Worm (Caenorhabditis elegans): Measurements from ENCODE around the gene Y34B4A.10.

DNA sequence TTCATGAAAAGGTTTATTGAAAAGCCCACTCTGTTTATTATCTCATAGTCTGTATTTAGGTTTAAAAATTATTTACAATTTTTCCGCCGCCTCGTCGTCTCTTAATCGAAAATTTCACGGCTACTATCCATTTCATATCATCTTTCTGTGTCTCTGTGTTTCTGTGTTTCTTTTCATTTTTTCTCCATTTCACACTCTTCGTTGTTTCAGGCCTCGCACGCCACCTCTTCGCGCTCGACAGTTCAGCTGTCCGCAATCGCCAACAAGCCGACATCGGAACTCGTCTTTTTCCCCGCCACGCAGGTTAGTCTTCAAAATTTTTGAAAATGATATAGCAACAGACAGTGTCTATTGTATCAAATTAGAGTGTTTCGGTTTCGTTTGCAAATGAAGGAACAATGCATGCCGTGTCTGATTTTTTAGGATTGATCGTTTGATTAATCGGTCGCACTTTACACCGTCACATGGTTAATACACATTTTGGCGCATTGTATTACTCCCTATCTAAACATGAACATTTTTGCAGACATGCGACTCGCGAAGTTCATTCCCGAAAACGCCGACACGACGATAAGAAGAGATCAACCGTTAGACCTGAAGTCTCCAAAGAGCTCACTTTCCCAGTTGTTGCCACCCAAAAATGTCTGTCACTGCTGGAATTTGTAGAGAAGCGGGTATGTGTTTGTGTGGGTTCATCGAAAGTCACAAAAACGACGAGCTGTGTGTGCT, 38.6 kb upstream of the Y34B4A.10 start:
- TF ChIP-seq ama-1 (optimal IDR thresholded peaks at IDR 0.05) (no peak), tra-4 (tag; optimal IDR thresholded peaks at IDR 0.05) (no peak), flt-1 (GFP tag; IDR thresholded peaks at IDR 0.05) (no peak), ets-7 (tag; optimal IDR thresholded peaks at IDR 0.05) (no peak), sea-1 (GFP tag; conservative IDR thresholded peaks at IDR 0.05) (no peak), tbx-37 (GFP tag; conservative IDR thresholded peaks at IDR 0.05) (no peak), scrt-1 (GFP tag; IDR thresholded peaks at IDR 0.05) (no peak)

All from whole organism, early embryonic.